Worm (Caenorhabditis elegans) whole organism, young adult: Measurements from ENCODE around the gene cal-8.

Experiments
- ceh-58 ChIP-seq: fragments of 200-800 bp; sonication (Bioruptor generic); IDR thresholded peaks from 2 replicates; pipeline ENCODE4 v1.3.6; 2022; ENCODE audit warnings: missing genetic modification characterization, missing compliant biosample characterization
- lir-1 ChIP-seq: fragments of 200-800 bp; sonication (Bioruptor generic); conservative IDR thresholded peaks from 2 replicates; pipeline ENCODE4 v1.3.6; 2022; ENCODE audit warnings: missing genetic modification reagents, missing genetic modification characterization, missing compliant biosample characterization
- pha-4 ChIP-seq: fragments of 150-350 bp; sonication (generic microtip); optimal IDR thresholded peaks from 2 replicates; lab custom pipeline; 2014; ENCODE audit warnings: missing biosample characterization, missing genetic modification reagents, missing genetic modification characterization
- unc-62 ChIP-seq: fragments of 150-350 bp; optimal IDR thresholded peaks from 2 replicates; lab custom pipeline; 2014; ENCODE audit warnings: missing biosample characterization, missing genetic modification reagents, missing genetic modification characterization
- ztf-3 ChIP-seq: fragments of 200-800 bp; sonication (Bioruptor generic); optimal IDR thresholded peaks from 2 replicates; lab custom pipeline; 2018; ENCODE audit warnings: mild to moderate bottlenecking, missing genetic modification characterization, missing compliant biosample characterization

DNA sequence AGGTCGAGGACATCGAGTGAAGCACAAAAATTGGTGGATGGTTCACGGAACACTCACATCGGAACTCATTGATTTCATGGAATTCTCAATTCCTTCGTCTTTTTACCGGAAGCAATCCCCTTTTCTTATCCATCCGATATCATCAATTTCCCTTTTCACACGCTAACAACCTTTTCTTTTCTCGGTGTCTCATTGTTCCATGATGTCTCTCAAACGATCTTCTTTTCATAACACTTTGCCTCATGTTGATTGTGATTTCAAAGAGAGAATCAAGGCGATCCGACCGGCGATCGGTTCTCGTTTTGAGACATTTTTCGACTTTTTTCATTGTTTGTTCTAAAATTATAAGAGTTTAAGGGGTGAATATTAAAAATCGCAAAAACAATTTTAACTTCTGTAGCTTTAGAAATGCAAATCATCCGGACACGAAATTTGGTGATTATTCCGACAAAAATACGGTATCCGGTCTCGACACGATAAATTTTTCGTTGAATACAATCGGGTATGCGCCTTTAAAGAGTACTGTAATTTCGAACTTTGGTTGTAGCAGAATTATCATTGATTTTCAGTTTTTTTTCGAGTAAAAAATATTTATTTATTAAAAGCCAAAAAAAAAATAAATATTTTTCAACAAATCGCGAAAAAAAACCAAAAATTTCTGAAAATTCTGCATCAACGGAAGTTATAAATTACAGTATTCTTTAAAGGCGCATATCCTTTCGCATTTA, 23.0 kb downstream of the cal-8 start:
- no peak for TF ChIP-seq pha-4
- no peak for TF ChIP-seq lir-1
- no peak for TF ChIP-seq ceh-58 (GFP tag; lab: Robert Waterston, UW)
- TF ChIP-seq unc-62 (GFP tag; lab: Kevin White, UChicago), result no peak
- TF ChIP-seq ztf-3, result no peak
